Worm (Caenorhabditis elegans) whole organism, early embryonic: ENCODE measurements around the gene ssp-10.

Source experiments
- ama-1 ChIP-seq: fragments of 150-350 bp; optimal IDR thresholded peaks from 2 replicates; lab custom pipeline; 2014
- flt-1 ChIP-seq: fragments of 200-800 bp; sonication (Bioruptor generic); IDR thresholded peaks from 2 replicates; pipeline ENCODE4 v1.3.6; 2022; ENCODE audit warnings: missing genetic modification characterization, missing compliant biosample characterization
- pes-1 ChIP-seq: fragments of 200-800 bp; sonication (Bioruptor generic); IDR thresholded peaks from 2 replicates; pipeline ENCODE4 v1.3.6; 2022; ENCODE audit warnings: missing genetic modification reagents, missing genetic modification characterization, missing compliant biosample characterization
- sea-1 ChIP-seq: fragments of 200-800 bp; sonication (Bioruptor generic); conservative IDR thresholded peaks from 2 replicates; pipeline ENCODE4 v1.3.6; 2022; ENCODE audit warnings: missing genetic modification characterization, missing compliant biosample characterization

DNA sequence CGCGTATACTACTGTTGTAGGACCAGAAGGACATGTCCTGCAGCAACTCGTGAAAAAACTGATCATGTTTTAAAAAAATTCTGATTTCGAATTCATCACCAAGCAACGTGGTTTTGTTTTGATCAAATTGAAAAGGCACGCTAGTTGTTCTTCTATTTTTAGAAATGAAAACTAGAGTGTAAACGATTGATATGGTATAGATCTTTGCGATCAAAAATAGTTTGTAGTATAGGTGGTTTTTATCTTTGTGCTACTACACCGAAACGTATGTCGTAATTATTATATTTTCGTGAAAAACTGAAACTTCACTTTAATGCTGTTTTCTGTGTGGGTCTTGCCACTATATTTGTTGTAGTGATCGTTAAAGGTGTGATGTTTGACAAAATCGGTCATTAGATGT, 16.0 kb upstream of the ssp-10 start:
- TF ChIP-seq flt-1 (GFP tag; lab: Robert Waterston, UW), result no peak
- no peak for TF ChIP-seq pes-1
- no peak for TF ChIP-seq ama-1 (lab: Kevin White, UChicago)
- TF ChIP-seq sea-1, result no peak
